Fruit fly (Drosophila melanogaster): ENCODE data around the gene CG7386.
"Not testable (repeated sequence)": the region's sequence is repeated elsewhere in the genome, so short reads cannot be mapped to it uniquely, and the experiment has no call there.

DNA sequence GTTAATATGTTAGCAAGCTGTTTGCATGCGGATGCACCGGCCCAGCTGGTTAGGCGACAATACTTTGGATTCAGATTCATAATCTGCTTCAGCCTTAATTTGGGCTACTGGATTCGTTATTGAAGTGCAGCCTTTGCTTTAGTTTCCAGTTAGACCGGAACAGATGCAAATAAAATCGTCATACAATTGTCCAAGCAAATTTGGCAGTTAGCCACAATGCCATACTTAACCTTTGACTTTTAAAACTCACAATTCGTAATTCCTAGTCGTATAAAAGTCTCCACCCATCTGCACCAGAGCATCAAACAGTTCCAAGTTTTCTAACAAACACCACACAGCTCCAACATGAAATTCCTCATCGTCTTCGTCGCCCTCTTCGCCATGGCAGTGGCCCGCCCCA is 40.3 kb upstream of the CG7386 start, which contains the start of gene Lcp65Ab1:
- not testable (repeated sequence) for TF ChIP-seq ttk, psq, Myc, Sin3A, h, insv (optimal IDR thresholded peaks at IDR 0.05)
